Worm (Caenorhabditis elegans) whole organism, L4/young adult: ENCODE results near the gene H03G16.1.

ENCODE experiments used
- W03F9.2 ChIP-seq: fragments of 150-350 bp; optimal IDR thresholded peaks from 2 replicates; lab custom pipeline; 2014; ENCODE audit warnings: missing biosample characterization, missing genetic modification characterization
- dao-5 ChIP-seq: sonication (generic microtip); optimal IDR thresholded peaks from 2 replicates; lab custom pipeline; 2016; ENCODE audit warnings: missing genotype, missing genetic modification characterization, moderate library complexity, missing compliant biosample characterization
- him-1 ChIP-seq: sonication (generic microtip); optimal IDR thresholded peaks from 2 replicates; lab custom pipeline; 2016; ENCODE audit warnings: missing genotype, missing genetic modification reagents, missing genetic modification characterization, missing compliant biosample characterization

DNA sequence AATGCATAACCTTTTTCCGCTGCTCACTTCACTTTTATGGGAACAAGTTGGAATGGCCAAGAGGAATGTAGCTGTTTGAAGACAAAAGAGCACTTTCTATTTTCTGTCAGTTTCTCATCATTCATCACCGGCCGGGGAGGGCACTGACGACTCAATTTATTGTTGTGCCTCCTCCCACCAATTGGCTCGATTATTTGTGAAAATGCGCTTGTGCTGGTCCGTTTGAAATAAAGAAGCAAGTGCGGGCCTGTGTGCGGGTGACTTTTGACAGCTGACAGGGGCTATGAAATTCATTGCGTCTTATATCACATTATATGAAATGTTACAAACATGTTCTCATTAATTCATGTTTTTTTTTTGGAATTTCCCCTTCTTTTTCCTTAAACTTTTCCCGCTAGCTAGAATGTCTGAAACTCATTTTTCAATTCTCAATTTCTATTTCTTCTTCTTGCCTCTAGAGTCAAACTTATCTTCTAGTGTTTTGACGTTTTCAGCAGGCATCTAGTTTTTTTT is 39.7 kb upstream of the H03G16.1 start:
- TF ChIP-seq W03F9.2 (tag; lab: Kevin White, UChicago), result no peak
- no peak for TF ChIP-seq him-1 (tag; lab: Kevin White, UChicago)
- TF ChIP-seq dao-5 (tag; lab: Kevin White, UChicago), result no peak
